Worm (Caenorhabditis elegans): ENCODE measurements around the gene cyn-9.

DNA sequence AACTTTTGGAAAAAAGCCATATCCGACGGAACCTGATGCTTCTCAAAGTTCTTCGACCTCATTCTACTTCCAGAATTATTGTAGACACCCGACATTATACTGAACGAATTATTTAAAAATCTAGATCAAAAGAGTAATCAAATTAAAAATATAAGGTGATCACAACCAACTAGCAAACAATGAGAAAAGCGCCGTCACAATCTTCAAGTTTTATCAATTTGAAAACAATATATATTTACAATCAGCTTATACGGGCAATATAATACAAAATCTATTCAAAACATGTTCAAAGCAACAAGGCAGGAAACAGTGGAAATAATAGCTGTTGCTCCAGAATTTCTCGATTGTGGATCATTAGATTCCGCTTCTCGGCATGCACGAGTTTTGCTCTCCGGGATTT, 25.4 kb upstream of the cyn-9 start, which contains the start of gene C14B1.12:
- TF ChIP-seq nfyb-1 (GFP tag; IDR thresholded peaks at IDR 0.05) (no peak), snpc-1.3 (tag; optimal IDR thresholded peaks at IDR 0.05; ENCODE audit: insufficient read depth) (no peak), Y56A3A.18 (GFP tag; IDR thresholded peaks at IDR 0.05) (no peak), F57C9.4 (tag; optimal IDR thresholded peaks at IDR 0.05) (no peak), die-1 (tag; optimal IDR thresholded peaks at IDR 0.05) (no peak), hmg-20 (GFP tag; IDR thresholded peaks at IDR 0.05) (no peak), snpc-4 (GFP tag; optimal IDR thresholded peaks at IDR 0.05) (no peak), snpc-4 (tag; optimal IDR thresholded peaks at IDR 0.05) (no peak), ZK185.1 (tag; optimal IDR thresholded peaks at IDR 0.05; ENCODE audit: poor library complexity, severe bottlenecking) (no peak), F23B12.7 (tag; optimal IDR thresholded peaks at IDR 0.05; ENCODE audit: insufficient read depth) (no peak), cebp-1 (GFP tag; IDR thresholded peaks at IDR 0.05) (no peak), cebp-1 (tag; optimal IDR thresholded peaks at IDR 0.05) (no peak), ama-1 (optimal IDR thresholded peaks at IDR 0.05) (no peak), ama-1 (GFP tag; optimal IDR thresholded peaks at IDR 0.05) (no peak), mes-4 (tag; optimal IDR thresholded peaks at IDR 0.05) (no peak)
